Fruit fly (Drosophila melanogaster): ENCODE measurements around the gene daed.
A peak's percentile ranks its signal among the peaks of the same experiment; 100 is the strongest.

daed gene

dm6 chr2L:2198613-2199432 is 17.3 kb downstream of the daed start (continued):
- TF ChIP-seq jing (GFP tag; optimal IDR thresholded peaks at IDR 0.05) = peak; percentile 84
- peak; percentile 76 for TF ChIP-seq CG15011 (GFP tag; optimal IDR thresholded peaks at IDR 0.05)
- peak; percentile 87 for TF ChIP-seq pnt (GFP tag; optimal IDR thresholded peaks at IDR 0.05)
- TF ChIP-seq gro (GFP tag; optimal IDR thresholded peaks at IDR 0.05) = peak; percentile 80
- TF ChIP-seq Mad (GFP tag; optimal IDR thresholded peaks at IDR 0.05) = peak; percentile 76
- peak; percentile 82 for TF ChIP-seq chn (GFP tag; optimal IDR thresholded peaks at IDR 0.05)
- no peak for TF ChIP-seq CG4730 (GFP tag; IDR thresholded peaks at IDR 0.05)
- TF ChIP-seq CG6683 (GFP tag; optimal IDR thresholded peaks at IDR 0.05) = peak; percentile 70
- TF ChIP-seq CG17359 (tag; optimal IDR thresholded peaks at IDR 0.05) = peak; percentile 90
- TF ChIP-seq CG3995 (GFP tag; optimal IDR thresholded peaks at IDR 0.05) = no peak
- peak; percentile 53 for TF ChIP-seq CG6765 (GFP tag; optimal IDR thresholded peaks at IDR 0.05)
- TF ChIP-seq HHEX (GFP tag; optimal IDR thresholded peaks at IDR 0.05) = peak; percentile 82
- peak; percentile 23 for TF ChIP-seq CG12299 (tag; optimal IDR thresholded peaks at IDR 0.05)
- no peak for TF ChIP-seq stwl (tag; optimal IDR thresholded peaks at IDR 0.05)
- TF ChIP-seq al (GFP tag; IDR thresholded peaks at IDR 0.05) = no peak
- TF ChIP-seq CG2129 (GFP tag; IDR thresholded peaks at IDR 0.05; ENCODE audit: partially characterized antibody) = no peak
- peak; percentile 65 for TF ChIP-seq HLHmδ (GFP tag; optimal IDR thresholded peaks at IDR 0.05)
- TF ChIP-seq Hand (GFP tag; optimal IDR thresholded peaks at IDR 0.05) = peak; percentile 50
- TF ChIP-seq scrt (GFP tag; optimal IDR thresholded peaks at IDR 0.05) = peak; percentile 75
- peak; percentile 86 for TF ChIP-seq CG30431 (GFP tag; optimal IDR thresholded peaks at IDR 0.05)
- TF ChIP-seq nom (GFP tag; optimal IDR thresholded peaks at IDR 0.05) = peak; percentile 81
- TF ChIP-seq Mrtf (GFP tag; IDR thresholded peaks at IDR 0.05) = no peak
- no peak for TF ChIP-seq CG9215 (GFP tag; IDR thresholded peaks at IDR 0.05)
- peak; percentile 78 for TF ChIP-seq Fer3 (tag; optimal IDR thresholded peaks at IDR 0.05)
- peak; percentile 48 for TF ChIP-seq TFAM (GFP tag; optimal IDR thresholded peaks at IDR 0.05)
- peak; percentile 89 for TF ChIP-seq CG2678 (tag; optimal IDR thresholded peaks at IDR 0.05)
- TF ChIP-seq D (optimal IDR thresholded peaks at IDR 0.05) = no peak
- TF ChIP-seq D (GFP tag; optimal IDR thresholded peaks at IDR 0.05) = peak; percentile 87
- peak; percentile 62 for TF ChIP-seq CG13296 (GFP tag; optimal IDR thresholded peaks at IDR 0.05)
- TF ChIP-seq ash1 (GFP tag; optimal IDR thresholded peaks at IDR 0.05) = no peak
- peak; percentile 83 for TF ChIP-seq CG3407 (GFP tag; optimal IDR thresholded peaks at IDR 0.05)
- peak; percentile 86 for TF ChIP-seq bcd (GFP tag; optimal IDR thresholded peaks at IDR 0.05)
- TF ChIP-seq CG16863 (GFP tag; optimal IDR thresholded peaks at IDR 0.05) = peak; percentile 85
- TF ChIP-seq CG4424 (GFP tag; optimal IDR thresholded peaks at IDR 0.05) = peak; percentile 89
- peak; percentile 75 for TF ChIP-seq caup (GFP tag; optimal IDR thresholded peaks at IDR 0.05; ENCODE audit: severe bottlenecking)
- no peak for TF ChIP-seq chinmo (GFP tag; IDR thresholded peaks at IDR 0.05; ENCODE audit: partially characterized antibody)
- peak; percentile 94 for TF ChIP-seq sug (tag; optimal IDR thresholded peaks at IDR 0.05)
- TF ChIP-seq wdn (GFP tag; IDR thresholded peaks at IDR 0.05) = no peak
- TF ChIP-seq CG2199 (GFP tag; IDR thresholded peaks at IDR 0.05) = no peak
- TF ChIP-seq row (GFP tag; IDR thresholded peaks at IDR 0.05) = no peak
- TF ChIP-seq CG42726 (GFP tag; IDR thresholded peaks at IDR 0.05; ENCODE audit: partially characterized antibody) = no peak
- TF ChIP-seq CG31388 (GFP tag; optimal IDR thresholded peaks at IDR 0.05) = peak; percentile 56
- TF ChIP-seq gem (tag; optimal IDR thresholded peaks at IDR 0.05) = peak; percentile 94
- peak; percentile 83 for TF ChIP-seq CG18476 (GFP tag; optimal IDR thresholded peaks at IDR 0.05)
- peak; percentile 79 for TF ChIP-seq CG12155 (GFP tag; optimal IDR thresholded peaks at IDR 0.05)
- TF ChIP-seq CG10366 (GFP tag; IDR thresholded peaks at IDR 0.05) = no peak
- TF ChIP-seq kni (GFP tag; optimal IDR thresholded peaks at IDR 0.05) = peak; percentile 84
- no peak for TF ChIP-seq B-H1 (GFP tag; IDR thresholded peaks at IDR 0.05)
- peak; percentile 28 for TF ChIP-seq B-H2 (GFP tag; optimal IDR thresholded peaks at IDR 0.05)
